Worm (Caenorhabditis elegans) whole organism, L4 larva: Measurements from ENCODE around the gene Y105C5A.1274.

Experiments used
- lin-38 ChIP-seq: fragments of 200-800 bp; sonication (Bioruptor generic); IDR thresholded peaks from 2 replicates; pipeline ENCODE4 v1.3.6; 2022; ENCODE audit warnings: missing genetic modification reagents, missing genetic modification characterization, missing compliant biosample characterization
- lir-3 ChIP-seq: sonication (generic microtip); optimal IDR thresholded peaks from 2 replicates; lab custom pipeline; 2016; ENCODE audit warnings: mild to moderate bottlenecking, missing genetic modification characterization, missing compliant biosample characterization

- TF ChIP-seq lir-3 (tag; lab: Kevin White, UChicago) (no peak), lin-38 (GFP tag; lab: Robert Waterston, UW) (no peak)
Observed at ce11 chrIV:15616971-15617370, 17.6 kb upstream of the Y105C5A.1274 start, which contains the start of gene Y105C5A.8.
